Fruit fly (Drosophila melanogaster): ENCODE measurements around the gene sau.

Gene sau

dm6 chr2L:2201107-2201561 is 25.0 kb upstream of the sau start:
- no peak for TF ChIP-seq dsf (GFP tag; optimal IDR thresholded peaks at IDR 0.05; ENCODE audit: borderline replicate concordance)
- peak; percentile 74 for TF ChIP-seq HLH106 (tag; optimal IDR thresholded peaks at IDR 0.05)
- TF ChIP-seq sage (GFP tag; optimal IDR thresholded peaks at IDR 0.05): peak; percentile 61
- TF ChIP-seq Sp1 (GFP tag; optimal IDR thresholded peaks at IDR 0.05): peak; percentile 78
- TF ChIP-seq Dfd (GFP tag; optimal IDR thresholded peaks at IDR 0.05): no peak
- no peak for TF ChIP-seq Vsx2 (GFP tag; optimal IDR thresholded peaks at IDR 0.05; ENCODE audit: partially characterized antibody)
- peak; percentile 73 for TF ChIP-seq OdsH (GFP tag; optimal IDR thresholded peaks at IDR 0.05)
- TF ChIP-seq sv (GFP tag; optimal IDR thresholded peaks at IDR 0.05): peak; percentile 64
- TF ChIP-seq N (GFP tag; optimal IDR thresholded peaks at IDR 0.05): no peak
- no peak for TF ChIP-seq dl (GFP tag; optimal IDR thresholded peaks at IDR 0.05; ENCODE audit: insufficient read depth in 1 of 2, partially characterized antibody in 2 of 2)
- TF ChIP-seq psq (GFP tag; optimal IDR thresholded peaks at IDR 0.05): peak; percentile 48
- peak; percentile 76 for TF ChIP-seq fru (GFP tag; optimal IDR thresholded peaks at IDR 0.05)
- no peak for TF ChIP-seq Myc (optimal IDR thresholded peaks at IDR 0.05)
- no peak for TF ChIP-seq Jra (GFP tag; optimal IDR thresholded peaks at IDR 0.05)
- TF ChIP-seq lola (GFP tag; optimal IDR thresholded peaks at IDR 0.05): no peak
- peak; percentile 51 for TF ChIP-seq tai (GFP tag; optimal IDR thresholded peaks at IDR 0.05)
- TF ChIP-seq Rel (GFP tag; optimal IDR thresholded peaks at IDR 0.05): no peak
- TF ChIP-seq Rel (tag; optimal IDR thresholded peaks at IDR 0.05): no peak
- TF ChIP-seq Abd-B (GFP tag; optimal IDR thresholded peaks at IDR 0.05): no peak
- TF ChIP-seq GATAd (GFP tag; optimal IDR thresholded peaks at IDR 0.05): no peak
- TF ChIP-seq Mio (GFP tag; optimal IDR thresholded peaks at IDR 0.05): no peak
- TF ChIP-seq usp (GFP tag; optimal IDR thresholded peaks at IDR 0.05): no peak
- peak; percentile 72 for TF ChIP-seq CG32264 (GFP tag; optimal IDR thresholded peaks at IDR 0.05)
- TF ChIP-seq Hnf4 (GFP tag; optimal IDR thresholded peaks at IDR 0.05): peak; percentile 65
- TF ChIP-seq jim (GFP tag; optimal IDR thresholded peaks at IDR 0.05): no peak
- TF ChIP-seq pan (optimal IDR thresholded peaks at IDR 0.05): no peak
- peak; percentile 78 for TF ChIP-seq rgr (GFP tag; optimal IDR thresholded peaks at IDR 0.05)
- TF ChIP-seq CrebA (GFP tag; optimal IDR thresholded peaks at IDR 0.05; ENCODE audit: borderline replicate concordance): peak; percentile 7
- TF ChIP-seq CG9705 (GFP tag; optimal IDR thresholded peaks at IDR 0.05): peak; percentile 25
- TF ChIP-seq h (GFP tag; optimal IDR thresholded peaks at IDR 0.05): peak; percentile 85
- TF ChIP-seq dmrt93B (GFP tag; optimal IDR thresholded peaks at IDR 0.05): peak; percentile 58
- TF ChIP-seq br (GFP tag; optimal IDR thresholded peaks at IDR 0.05): peak; percentile 76
- TF ChIP-seq foxo (GFP tag; optimal IDR thresholded peaks at IDR 0.05): peak in 1 of 2 experiments; percentile 82
- TF ChIP-seq ey (GFP tag; optimal IDR thresholded peaks at IDR 0.05): peak; percentile 78
- TF ChIP-seq brk (GFP tag; optimal IDR thresholded peaks at IDR 0.05): peak; percentile 47
- TF ChIP-seq Dif (GFP tag; optimal IDR thresholded peaks at IDR 0.05; ENCODE audit: partially characterized antibody): no peak
- TF ChIP-seq woc (GFP tag; optimal IDR thresholded peaks at IDR 0.05): peak; percentile 24
- TF ChIP-seq Hr78 (GFP tag; optimal IDR thresholded peaks at IDR 0.05): no peak
- TF ChIP-seq Hr83 (GFP tag; optimal IDR thresholded peaks at IDR 0.05; ENCODE audit: poor library complexity, severe bottlenecking): no peak

dm6 chr2L:2202018-2202852 is 23.9 kb upstream of the sau start:
- TF ChIP-seq HLH106 (tag; optimal IDR thresholded peaks at IDR 0.05) (peak; percentile 100), OdsH (GFP tag; optimal IDR thresholded peaks at IDR 0.05) (peak; percentile 100), rgr (GFP tag; optimal IDR thresholded peaks at IDR 0.05) (peak; percentile 100), sage (GFP tag; optimal IDR thresholded peaks at IDR 0.05) (peak; percentile 99), GATAd (GFP tag; optimal IDR thresholded peaks at IDR 0.05) (no peak), dmrt93B (GFP tag; optimal IDR thresholded peaks at IDR 0.05) (peak; percentile 99), Hr83 (GFP tag; optimal IDR thresholded peaks at IDR 0.05; ENCODE audit: poor library complexity, severe bottlenecking) (peak; percentile 84), Abd-B (GFP tag; optimal IDR thresholded peaks at IDR 0.05) (peak; percentile 1), woc (GFP tag; optimal IDR thresholded peaks at IDR 0.05) (peak; percentile 100), Vsx2 (GFP tag; optimal IDR thresholded peaks at IDR 0.05; ENCODE audit: partially characterized antibody) (peak; percentile 87), pan (optimal IDR thresholded peaks at IDR 0.05) (no peak), Myc (optimal IDR thresholded peaks at IDR 0.05) (no peak), Jra (GFP tag; optimal IDR thresholded peaks at IDR 0.05) (peak; percentile 99), Dif (GFP tag; optimal IDR thresholded peaks at IDR 0.05; ENCODE audit: partially characterized antibody) (peak; percentile 87), br (GFP tag; optimal IDR thresholded peaks at IDR 0.05) (peak; percentile 100), CrebA (GFP tag; optimal IDR thresholded peaks at IDR 0.05; ENCODE audit: borderline replicate concordance) (peak; percentile 97), Sp1 (GFP tag; optimal IDR thresholded peaks at IDR 0.05) (peak; percentile 100), dl (GFP tag; optimal IDR thresholded peaks at IDR 0.05; ENCODE audit: insufficient read depth in 1 of 2, partially characterized antibody in 2 of 2) (peak; percentile 74 to 82), Rel (GFP tag; optimal IDR thresholded peaks at IDR 0.05) (peak; percentile 100), Rel (tag; optimal IDR thresholded peaks at IDR 0.05) (peak; percentile 64), dsf (GFP tag; optimal IDR thresholded peaks at IDR 0.05; ENCODE audit: borderline replicate concordance) (peak; percentile 98), brk (GFP tag; optimal IDR thresholded peaks at IDR 0.05) (peak; percentile 99), CG9705 (GFP tag; optimal IDR thresholded peaks at IDR 0.05) (peak; percentile 98), Hr78 (GFP tag; optimal IDR thresholded peaks at IDR 0.05) (no peak), lola (GFP tag; optimal IDR thresholded peaks at IDR 0.05) (no peak), foxo (GFP tag; optimal IDR thresholded peaks at IDR 0.05) (peak; percentile 98 to 100), jim (GFP tag; optimal IDR thresholded peaks at IDR 0.05) (peak; percentile 54), N (GFP tag; optimal IDR thresholded peaks at IDR 0.05) (peak; percentile 24), tai (GFP tag; optimal IDR thresholded peaks at IDR 0.05) (peak; percentile 99), sv (GFP tag; optimal IDR thresholded peaks at IDR 0.05) (peak; percentile 97), psq (GFP tag; optimal IDR thresholded peaks at IDR 0.05) (peak; percentile 99), usp (GFP tag; optimal IDR thresholded peaks at IDR 0.05) (no peak), h (GFP tag; optimal IDR thresholded peaks at IDR 0.05) (peak; percentile 100), Hnf4 (GFP tag; optimal IDR thresholded peaks at IDR 0.05) (peak; percentile 100), CG32264 (GFP tag; optimal IDR thresholded peaks at IDR 0.05) (peak; percentile 99), Dfd (GFP tag; optimal IDR thresholded peaks at IDR 0.05) (no peak), ey (GFP tag; optimal IDR thresholded peaks at IDR 0.05) (peak; percentile 100), fru (GFP tag; optimal IDR thresholded peaks at IDR 0.05) (peak; percentile 100), Mio (GFP tag; optimal IDR thresholded peaks at IDR 0.05) (peak; percentile 94)

Data from whole organism, wandering third instar larva.